Worm (Caenorhabditis elegans): ENCODE data around the gene tag-340.

Gene tag-340

ce11 chrIII:4910956-4911355, 10.6 kb downstream of the tag-340 start, which contains the start of gene F26F4.2:
TSS of gene F26F4.2 (plus strand) at chrIII:4911256.
- TF ChIP-seq Y22D7AL.16 (tag; optimal IDR thresholded peaks at IDR 0.05) = no peak
- no peak for TF ChIP-seq npax-4 (tag; optimal IDR thresholded peaks at IDR 0.05)
- TF ChIP-seq unc-86 (tag; optimal IDR thresholded peaks at IDR 0.05) = no peak
- no peak for TF ChIP-seq ahr-1 (tag; optimal IDR thresholded peaks at IDR 0.05)
- no peak for TF ChIP-seq syd-9 (tag; optimal IDR thresholded peaks at IDR 0.05)
- no peak for TF ChIP-seq ref-2 (tag; optimal IDR thresholded peaks at IDR 0.05)
- TF ChIP-seq K02D7.2 (tag; optimal IDR thresholded peaks at IDR 0.05) = no peak
- no peak for TF ChIP-seq nhr-11 (tag; optimal IDR thresholded peaks at IDR 0.05)
- TF ChIP-seq ceh-9 (tag; optimal IDR thresholded peaks at IDR 0.05) = no peak
- TF ChIP-seq elt-2 (tag; optimal IDR thresholded peaks at IDR 0.05) = no peak
- no peak for TF ChIP-seq ceh-45 (GFP tag; IDR thresholded peaks at IDR 0.05)

ce11 chrIII:4912317-4912716, 12.0 kb downstream of the tag-340 start, which contains the start of the genes F26F4.9 and cee-1:
TSS of gene F26F4.9 (minus strand) at chrIII:4912521.
TSS of gene cee-1 (plus strand) at chrIII:4912699.
- TF ChIP-seq dve-1 (tag; optimal IDR thresholded peaks at IDR 0.05) (no peak), ceh-2 (tag; optimal IDR thresholded peaks at IDR 0.05) (peak; percentile 71), F13H6.1 (tag; optimal IDR thresholded peaks at IDR 0.05) (no peak), fkh-10 (GFP tag; optimal IDR thresholded peaks at IDR 0.05) (no peak), tbx-2 (tag; optimal IDR thresholded peaks at IDR 0.05) (no peak), ttx-3 (tag; optimal IDR thresholded peaks at IDR 0.05) (no peak), ets-4 (tag; optimal IDR thresholded peaks at IDR 0.05) (peak; percentile 75), ceh-19 (GFP tag; optimal IDR thresholded peaks at IDR 0.05) (no peak), ceh-45 (GFP tag; IDR thresholded peaks at IDR 0.05) (no peak), ama-1 (optimal IDR thresholded peaks at IDR 0.05) (no peak), K02D7.2 (tag; optimal IDR thresholded peaks at IDR 0.05) (no peak), hlh-15 (tag; optimal IDR thresholded peaks at IDR 0.05) (no peak), sox-2 (GFP tag; IDR thresholded peaks at IDR 0.05) (no peak), fax-1 (tag; optimal IDR thresholded peaks at IDR 0.05) (peak; percentile 2), lin-11 (tag; optimal IDR thresholded peaks at IDR 0.05) (no peak), ceh-30 (tag; optimal IDR thresholded peaks at IDR 0.05) (no peak), pqm-1 (tag; optimal IDR thresholded peaks at IDR 0.05) (no peak), lim-6 (tag; optimal IDR thresholded peaks at IDR 0.05) (peak; percentile 39), ceh-34 (tag; optimal IDR thresholded peaks at IDR 0.05) (no peak), ref-2 (tag; optimal IDR thresholded peaks at IDR 0.05) (peak; percentile 25), pat-9 (tag; optimal IDR thresholded peaks at IDR 0.05) (no peak), tbx-7 (tag; optimal IDR thresholded peaks at IDR 0.05) (peak; percentile 71), elt-2 (tag; optimal IDR thresholded peaks at IDR 0.05) (no peak), eyg-1 (tag; optimal IDR thresholded peaks at IDR 0.05) (no peak), unc-86 (tag; optimal IDR thresholded peaks at IDR 0.05) (no peak), pha-4 (tag; optimal IDR thresholded peaks at IDR 0.05) (no peak), unc-42 (tag; optimal IDR thresholded peaks at IDR 0.05) (no peak), sox-4 (tag; optimal IDR thresholded peaks at IDR 0.05) (no peak), hlh-13 (GFP tag; optimal IDR thresholded peaks at IDR 0.05) (no peak), zip-5 (tag; optimal IDR thresholded peaks at IDR 0.05) (peak; percentile 52), Y22D7AL.16 (tag; optimal IDR thresholded peaks at IDR 0.05) (no peak), ceh-18 (tag; optimal IDR thresholded peaks at IDR 0.05) (peak; percentile 38), T23F11.4 (GFP tag; optimal IDR thresholded peaks at IDR 0.05) (no peak), gmeb-2 (tag; optimal IDR thresholded peaks at IDR 0.05) (no peak), ceh-6 (GFP tag; optimal IDR thresholded peaks at IDR 0.05) (no peak), ztf-16 (tag; optimal IDR thresholded peaks at IDR 0.05) (peak; percentile 13), pros-1 (tag; optimal IDR thresholded peaks at IDR 0.05) (no peak), ceh-24 (tag; optimal IDR thresholded peaks at IDR 0.05) (no peak), hlh-6 (tag; optimal IDR thresholded peaks at IDR 0.05) (no peak), C08G9.2 (tag; optimal IDR thresholded peaks at IDR 0.05) (peak; percentile 85), ahr-1 (tag; optimal IDR thresholded peaks at IDR 0.05) (no peak), unc-55 (GFP tag; optimal IDR thresholded peaks at IDR 0.05) (peak; percentile 30), ceh-9 (tag; optimal IDR thresholded peaks at IDR 0.05) (no peak), pha-2 (tag; optimal IDR thresholded peaks at IDR 0.05) (no peak), unc-3 (GFP tag; conservative IDR thresholded peaks at IDR 0.05) (no peak), unc-3 (tag; optimal IDR thresholded peaks at IDR 0.05) (no peak), dmd-4 (tag; optimal IDR thresholded peaks at IDR 0.05; ENCODE audit: borderline replicate concordance) (no peak), ceh-31 (tag; optimal IDR thresholded peaks at IDR 0.05) (peak; percentile 85)
